2 worm cellular contexts compared by ENCODE assay signal in genomic region chrV:11891143-11891862, ce11.
TF ChIP-seq lines count a peak whose summit lies in the region.

Gene sodh-2 (minus strand): TSS chrV:11891243.
Gene srx-76 (plus strand): TSS chrV:11891812.

TF ChIP-seq in whole organism, L1 larva, 84 proteins besides CTCF, POLR2A, EP300 and RAD21:
- no peak for TF ChIP-seq efl-1 (optimal IDR thresholded peaks at IDR 0.05; lab: Kevin White, UChicago)
- TF ChIP-seq efl-1 (GFP tag; optimal IDR thresholded peaks at IDR 0.05 in 1 of 2; lab: Kevin White, UChicago), result peak in 1 of 2 experiments; percentile 47
- TF ChIP-seq pqm-1 (tag; optimal IDR thresholded peaks at IDR 0.05; lab: Kevin White, UChicago), result no peak
- TF ChIP-seq nhr-20 (tag; optimal IDR thresholded peaks at IDR 0.05; lab: Kevin White, UChicago), result peak; percentile 33
- peak in 1 of 2 experiments; percentile 1 for TF ChIP-seq lin-35 (GFP tag; optimal IDR thresholded peaks at IDR 0.05; lab: Kevin White, UChicago)

TF ChIP-seq in whole organism, L4 larva, 104 proteins besides CTCF, POLR2A, EP300 and RAD21:
- no peak for TF ChIP-seq egl-43 (GFP tag; IDR thresholded peaks at IDR 0.05; lab: Robert Waterston, UW)
- peak; percentile 20 for TF ChIP-seq nhr-28 (tag; optimal IDR thresholded peaks at IDR 0.05; lab: Kevin White, UChicago)
- no peak for TF ChIP-seq F49E8.2 (tag; optimal IDR thresholded peaks at IDR 0.05; lab: Kevin White, UChicago; ENCODE audit: borderline replicate concordance)
- TF ChIP-seq unc-62 (GFP tag; optimal IDR thresholded peaks at IDR 0.05 in 1 of 2; lab: Kevin White, UChicago), result peak in 1 of 2 experiments; percentile 85
- TF ChIP-seq unc-62 (tag; optimal IDR thresholded peaks at IDR 0.05; lab: Kevin White, UChicago), result no peak
- no peak for TF ChIP-seq tag-97 (GFP tag; IDR thresholded peaks at IDR 0.05; lab: Robert Waterston, UW)
- no peak for TF ChIP-seq F10B5.3 (tag; optimal IDR thresholded peaks at IDR 0.05; lab: Kevin White, UChicago)
- TF ChIP-seq ceh-32 (tag; optimal IDR thresholded peaks at IDR 0.05; lab: Kevin White, UChicago; ENCODE audit: poor library complexity), result no peak
- peak; percentile 39 for TF ChIP-seq dve-1 (tag; optimal IDR thresholded peaks at IDR 0.05; lab: Kevin White, UChicago; ENCODE audit: insufficient read depth)

Comparison
In these comparisons a context has a peak if more than half of its experiments do, and no peak if none do; other contexts are left out.
1. Of the 29 proteins assayed by ChIP-seq in both whole organism, L4 larva and whole organism, L1 larva: peak only in whole organism, L4 larva: nhr-28; only in whole organism, L1 larva: none; in both: none; in neither: 27; mixed calls (peak in some experiments, not most) for 1.